Worm (Caenorhabditis elegans): ENCODE measurements around the gene F52G3.8.

- TF ChIP-seq nhr-25 (tag; optimal IDR thresholded peaks at IDR 0.05), result no peak
- no peak for TF ChIP-seq skn-1 (tag; optimal IDR thresholded peaks at IDR 0.05)
- no peak for TF ChIP-seq ztf-11 (tag; optimal IDR thresholded peaks at IDR 0.05)
- no peak for TF ChIP-seq R02D3.7 (tag; optimal IDR thresholded peaks at IDR 0.05)
- TF ChIP-seq aly-2 (tag; optimal IDR thresholded peaks at IDR 0.05), result no peak
- no peak for TF ChIP-seq unc-39 (tag; optimal IDR thresholded peaks at IDR 0.05)
- no peak for TF ChIP-seq nhr-11 (tag; optimal IDR thresholded peaks at IDR 0.05)
- no peak for TF ChIP-seq ama-1 (optimal IDR thresholded peaks at IDR 0.05)
- TF ChIP-seq nhr-12 (tag; optimal IDR thresholded peaks at IDR 0.05), result no peak
Observed at ce11 chrX:16988367-16988766, 35.6 kb upstream of the F52G3.8 start.

Data from whole organism, L3 larva.